Fruit fly (Drosophila melanogaster) whole organism, embryonic: ENCODE results near the gene CG14207.
A peak's percentile ranks its signal among the peaks of the same experiment; 100 is the strongest.

ENCODE experiments used
- Adf1 ChIP-seq: fragments of 200-800 bp; sonication (Bioruptor generic); IDR thresholded peaks from 2 replicates; pipeline ENCODE4 v1.3.6; 2022; ENCODE audit warnings: missing biosample characterization, missing genetic modification characterization
- Atf3 ChIP-seq: fragments of 200-800 bp; sonication (Bioruptor generic); optimal IDR thresholded peaks from 3 replicates; lab custom pipeline; 2016; ENCODE audit warnings: missing biosample characterization, missing genetic modification characterization
- B-H2 ChIP-seq: fragments of 200-800 bp; sonication (Bioruptor generic); optimal IDR thresholded peaks from 2 replicates; lab custom pipeline; 2018; ENCODE audit warnings: missing biosample characterization, mild to moderate bottlenecking, missing genetic modification characterization
- Bdp1 ChIP-seq: fragments of 200-800 bp; sonication (Bioruptor generic); optimal IDR thresholded peaks from 3 replicates; lab custom pipeline; 2016; ENCODE audit warnings: missing biosample characterization, missing genetic modification characterization
- CG10267 ChIP-seq: fragments of 200-800 bp; sonication (Bioruptor generic); optimal IDR thresholded peaks from 2 replicates; lab custom pipeline; 2018; ENCODE audit warnings: missing biosample characterization, mild to moderate bottlenecking, missing genetic modification characterization, moderate library complexity
- CG10274 ChIP-seq: fragments of 200-800 bp; sonication (Bioruptor generic); optimal IDR thresholded peaks from 3 replicates; lab custom pipeline; 2017; ENCODE audit warnings: missing biosample characterization, mild to moderate bottlenecking, missing genetic modification characterization
- CG10959 ChIP-seq: fragments of 200-800 bp; sonication (Bioruptor generic); IDR thresholded peaks from 2 replicates; pipeline ENCODE4 v1.3.6; 2022; ENCODE audit warnings: missing biosample characterization, missing genetic modification characterization
- CG11560 ChIP-seq: fragments of 200-800 bp; sonication (Bioruptor generic); IDR thresholded peaks from 3 replicates; pipeline ENCODE4 v1.3.6; 2022; ENCODE audit warnings: missing biosample characterization, missing genetic modification characterization
- CG11696 ChIP-seq: fragments of 200-800 bp; sonication (Bioruptor generic); IDR thresholded peaks from 2 replicates; pipeline ENCODE4 v1.3.6; 2022; ENCODE audit warnings: missing biosample characterization, missing genetic modification characterization
- CG12391 ChIP-seq: fragments of 200-800 bp; sonication (Bioruptor generic); optimal IDR thresholded peaks from 3 replicates; lab custom pipeline; 2018; ENCODE audit warnings: missing biosample characterization, mild to moderate bottlenecking, missing genetic modification characterization, moderate library complexity
- CG12942 ChIP-seq: fragments of 200-800 bp; sonication (Bioruptor generic); optimal IDR thresholded peaks from 3 replicates; lab custom pipeline; 2016; ENCODE audit warnings: missing biosample characterization, missing genetic modification characterization
- CG13424 ChIP-seq: fragments of 200-800 bp; sonication (Bioruptor generic); optimal IDR thresholded peaks from 2 replicates; lab custom pipeline; 2019; ENCODE audit warnings: missing biosample characterization, mild to moderate bottlenecking, missing genetic modification characterization, moderate library complexity
- CG13775 ChIP-seq: fragments of 200-800 bp; sonication (Bioruptor generic); optimal IDR thresholded peaks from 3 replicates; lab custom pipeline; 2017; ENCODE audit warnings: missing biosample characterization, mild to moderate bottlenecking, missing genetic modification characterization
- CG1603 ChIP-seq: fragments of 200-800 bp; sonication (Bioruptor generic); optimal IDR thresholded peaks from 2 replicates; lab custom pipeline; 2019; ENCODE audit warnings: missing biosample characterization, mild to moderate bottlenecking, missing genetic modification characterization, moderate library complexity
- CG17912 ChIP-seq: fragments of 200-800 bp; sonication (Bioruptor generic); optimal IDR thresholded peaks from 2 replicates; lab custom pipeline; 2018; ENCODE audit warnings: missing biosample characterization, mild to moderate bottlenecking, missing genetic modification characterization
- CG1792 ChIP-seq: fragments of 200-800 bp; sonication (Bioruptor generic); optimal IDR thresholded peaks from 2 replicates; lab custom pipeline; 2016; ENCODE audit warnings: missing biosample characterization, missing genetic modification characterization
- CG30403 ChIP-seq: fragments of 200-800 bp; sonication (Bioruptor generic); optimal IDR thresholded peaks from 3 replicates; lab custom pipeline; 2016; ENCODE audit warnings: missing biosample characterization, missing genetic modification characterization
- CG30431 ChIP-seq: fragments of 200-800 bp; sonication (Bioruptor generic); optimal IDR thresholded peaks from 2 replicates; lab custom pipeline; 2017; ENCODE audit warnings: missing biosample characterization, missing genetic modification characterization
- CG31388 ChIP-seq: fragments of 200-800 bp; sonication (Bioruptor generic); optimal IDR thresholded peaks from 2 replicates; lab custom pipeline; 2016; ENCODE audit warnings: missing biosample characterization, missing genetic modification characterization
- CG32532 ChIP-seq: fragments of 200-800 bp; sonication (Bioruptor generic); IDR thresholded peaks from 2 replicates; pipeline ENCODE4 v1.3.6; 2022; ENCODE audit warnings: missing biosample characterization, missing genetic modification characterization
- CG33213 ChIP-seq: fragments of 200-800 bp; sonication (Bioruptor generic); optimal IDR thresholded peaks from 3 replicates; lab custom pipeline; 2016; ENCODE audit warnings: missing biosample characterization, missing genetic modification characterization
- CG4360 ChIP-seq: fragments of 200-800 bp; sonication (Bioruptor generic); IDR thresholded peaks from 2 replicates; pipeline ENCODE4 v1.3.6; 2022; ENCODE audit warnings: missing biosample characterization, missing genetic modification characterization
- CG43689 ChIP-seq: fragments of 200-800 bp; sonication (Bioruptor generic); IDR thresholded peaks from 2 replicates; pipeline ENCODE4 v1.3.6; 2022; ENCODE audit warnings: missing biosample characterization, missing genetic modification characterization
- CG4404 ChIP-seq: fragments of 200-800 bp; sonication (Bioruptor generic); IDR thresholded peaks from 2 replicates; pipeline ENCODE4 v1.3.6; 2022; ENCODE audit warnings: missing biosample characterization, missing genetic modification characterization
- CG5953 ChIP-seq: fragments of 200-800 bp; sonication (Bioruptor generic); IDR thresholded peaks from 2 replicates; pipeline ENCODE4 v1.3.6; 2022; ENCODE audit warnings: missing biosample characterization, missing genetic modification characterization
- CG7839 ChIP-seq: fragments of 200-800 bp; sonication (Bioruptor generic); optimal IDR thresholded peaks from 3 replicates; lab custom pipeline; 2018; ENCODE audit warnings: missing biosample characterization, mild to moderate bottlenecking, missing genetic modification characterization, moderate library complexity
- CG7987 ChIP-seq: fragments of 200-800 bp; sonication (Bioruptor generic); optimal IDR thresholded peaks from 2 replicates; lab custom pipeline; 2018; ENCODE audit warnings: missing biosample characterization, mild to moderate bottlenecking, missing genetic modification characterization, moderate library complexity
- CG8388 ChIP-seq: fragments of 200-800 bp; sonication (Bioruptor generic); optimal IDR thresholded peaks from 2 replicates; lab custom pipeline; 2019; ENCODE audit warnings: missing biosample characterization, mild to moderate bottlenecking, missing genetic modification characterization, moderate library complexity
- CTCF ChIP-seq: fragments of 200-800 bp; sonication (Bioruptor generic); optimal IDR thresholded peaks from 2 replicates; lab custom pipeline; 2017; ENCODE audit warnings: missing biosample characterization, mild to moderate bottlenecking, missing genetic modification characterization, moderate library complexity
- D ChIP-seq, 2 experiments: fragments of 200-800 bp in 1 of 2; fragments of >200 bp in 1 of 2; sonication (Bioruptor generic) in 1 of 2; optimal IDR thresholded peaks; 2 replicates in 1 of 2; 3 replicates in 1 of 2; lab custom pipeline; 2017; ENCODE audit warnings: mild to moderate bottlenecking in 1 of 2, missing biosample characterization in 1 of 2, missing genetic modification characterization in 1 of 2, missing genetic modification reagents in 1 of 2
- Deaf1 ChIP-seq: fragments of 200-800 bp; optimal IDR thresholded peaks from 3 replicates; lab custom pipeline; 2019; ENCODE audit warnings: missing biosample characterization, mild to moderate bottlenecking, missing genetic modification characterization, moderate library complexity
- Dp ChIP-seq: fragments of 200-800 bp; sonication (Bioruptor generic); optimal IDR thresholded peaks from 2 replicates; lab custom pipeline; 2018; ENCODE audit warnings: missing biosample characterization, mild to moderate bottlenecking, missing genetic modification characterization, moderate library complexity
- Elba2 ChIP-seq: fragments of 200-800 bp; sonication (Bioruptor generic); optimal IDR thresholded peaks from 3 replicates; lab custom pipeline; 2016; ENCODE audit warnings: missing biosample characterization, missing genetic modification characterization
- Fer2 ChIP-seq: fragments of 200-800 bp; sonication (Bioruptor generic); optimal IDR thresholded peaks from 2 replicates; lab custom pipeline; 2018; ENCODE audit warnings: missing biosample characterization, mild to moderate bottlenecking, missing genetic modification characterization, moderate library complexity
- H2.0 ChIP-seq: fragments of 200-800 bp; sonication (Bioruptor generic); IDR thresholded peaks from 2 replicates; pipeline ENCODE4 v1.3.6; 2022; ENCODE audit warnings: missing biosample characterization, missing genetic modification characterization
- MBD-R2 ChIP-seq: fragments of 200-800 bp; sonication (Bioruptor generic); IDR thresholded peaks from 2 replicates; pipeline ENCODE4 v1.3.6; 2022; ENCODE audit warnings: missing biosample characterization, missing genetic modification characterization
- MTF-1 ChIP-seq: fragments of 200-800 bp; sonication (Bioruptor generic); optimal IDR thresholded peaks from 2 replicates; lab custom pipeline; 2018; ENCODE audit warnings: missing biosample characterization, mild to moderate bottlenecking, missing genetic modification characterization, borderline replicate concordance
- Spps ChIP-seq: fragments of 200-800 bp; sonication (Bioruptor generic); optimal IDR thresholded peaks from 2 replicates; lab custom pipeline; 2018; ENCODE audit warnings: missing biosample characterization, mild to moderate bottlenecking, missing genetic modification characterization
- ftz-f1 ChIP-seq: fragments of 200-800 bp; sonication (Bioruptor generic); optimal IDR thresholded peaks from 2 replicates; lab custom pipeline; 2016; ENCODE audit warnings: missing biosample characterization, missing genetic modification characterization
- gt ChIP-seq: fragments of 200-800 bp; sonication (Bioruptor generic); IDR thresholded peaks from 2 replicates; pipeline ENCODE4 v1.3.6; 2022; ENCODE audit warnings: missing biosample characterization, missing genetic modification characterization
- hth ChIP-seq: fragments of >200 bp; optimal IDR thresholded peaks from 2 replicates; lab custom pipeline; 2017; ENCODE audit warnings: inconsistent platforms
- insv ChIP-seq, 2 experiments: fragments of 200-800 bp; sonication (Bioruptor generic); optimal IDR thresholded peaks; 3 replicates each; lab custom pipeline; 2016 to 2018; ENCODE audit warnings: missing biosample characterization in 2 of 2, missing genetic modification characterization in 2 of 2
- kay ChIP-seq: fragments of 200-800 bp; sonication (Bioruptor generic); optimal IDR thresholded peaks from 2 replicates; lab custom pipeline; 2016; ENCODE audit warnings: missing biosample characterization, missing genetic modification characterization
- klu ChIP-seq: fragments of 200-800 bp; sonication (Bioruptor generic); IDR thresholded peaks from 2 replicates; pipeline ENCODE4 v1.3.6; 2022; ENCODE audit warnings: missing biosample characterization, missing genetic modification characterization
- p53 ChIP-seq: fragments of 200-800 bp; sonication (Bioruptor generic); optimal IDR thresholded peaks from 2 replicates; lab custom pipeline; 2016; ENCODE audit warnings: missing biosample characterization, missing genetic modification characterization
- pros ChIP-seq: fragments of 200-800 bp; sonication (Bioruptor generic); optimal IDR thresholded peaks from 3 replicates; lab custom pipeline; 2019; ENCODE audit warnings: missing biosample characterization, mild to moderate bottlenecking, missing genetic modification characterization, moderate library complexity
- pum ChIP-seq: fragments of 200-800 bp; sonication (Bioruptor generic); optimal IDR thresholded peaks from 2 replicates; lab custom pipeline; 2016; ENCODE audit warnings: missing biosample characterization, missing genetic modification characterization
- seq ChIP-seq: fragments of 200-800 bp; sonication (Bioruptor generic); IDR thresholded peaks from 2 replicates; pipeline ENCODE4 v1.3.6; 2022; ENCODE audit warnings: missing biosample characterization, missing genetic modification characterization
- slp2 ChIP-seq: fragments of 200-800 bp; sonication (Bioruptor generic); optimal IDR thresholded peaks from 2 replicates; lab custom pipeline; 2016; ENCODE audit warnings: missing biosample characterization, missing genetic modification characterization
- twi ChIP-seq: fragments of 200-800 bp; optimal IDR thresholded peaks from 2 replicates; lab custom pipeline; 2019; ENCODE audit warnings: missing biosample characterization, mild to moderate bottlenecking, missing genetic modification characterization, moderate library complexity
- vnd ChIP-seq: fragments of 200-800 bp; sonication (Bioruptor generic); IDR thresholded peaks from 3 replicates; pipeline ENCODE4 v1.3.6; 2022; ENCODE audit warnings: missing biosample characterization, missing genetic modification characterization; ENCODE audit not compliant: partially characterized antibody
- zen ChIP-seq: fragments of 200-800 bp; sonication (Bioruptor generic); optimal IDR thresholded peaks from 3 replicates; lab custom pipeline; 2018; ENCODE audit warnings: missing biosample characterization, mild to moderate bottlenecking, missing genetic modification characterization, moderate library complexity

The CG14207 gene

DNA sequence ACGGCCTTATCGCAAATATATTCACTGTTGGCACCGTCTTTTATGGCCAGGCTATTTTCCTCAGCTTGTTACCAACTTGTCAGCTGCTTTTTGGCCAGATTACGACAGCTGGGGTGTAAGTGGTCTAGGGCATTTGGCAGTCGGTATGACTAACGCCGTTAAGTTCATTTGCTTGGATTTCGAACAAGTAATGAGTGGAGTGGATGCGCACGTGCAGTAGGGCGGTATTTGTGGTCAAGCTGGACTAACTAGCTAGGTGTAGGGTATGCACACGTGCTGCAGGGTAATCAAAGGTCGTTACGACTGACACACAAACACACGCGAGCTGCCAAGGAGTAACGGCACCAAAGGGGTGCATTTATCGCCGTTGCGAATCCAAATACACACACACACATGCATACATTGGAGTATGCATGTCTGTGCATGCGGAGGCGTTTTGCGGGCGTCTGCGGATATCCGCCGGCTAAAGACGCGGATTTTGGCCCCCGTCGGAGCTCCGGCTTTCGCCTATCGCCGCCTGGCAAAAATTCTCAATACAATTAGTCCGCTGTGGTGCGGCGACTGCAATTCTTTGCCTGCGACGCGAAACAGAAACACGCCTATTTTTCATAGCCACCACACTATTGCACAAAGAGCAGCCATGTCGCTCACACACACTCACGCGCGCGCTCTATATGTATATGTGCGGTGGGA lies 26.9 kb upstream of the CG14207 start (continued):
- TF ChIP-seq CG33213 (GFP tag; lab: Kevin White, UChicago) = no peak
- TF ChIP-seq Bdp1 (GFP tag; lab: Kevin White, UChicago) = no peak
- no peak for TF ChIP-seq CG7839 (tag; lab: Kevin White, UChicago)
- TF ChIP-seq CG5953 (GFP tag; lab: Robert Waterston, UW) = no peak
- TF ChIP-seq CG12391 = no peak
- TF ChIP-seq pum (GFP tag; lab: Kevin White, UChicago) = no peak
- no peak for TF ChIP-seq B-H2 (GFP tag; lab: Kevin White, UChicago)
- TF ChIP-seq CG32532 (GFP tag; lab: Robert Waterston, UW) = no peak
- TF ChIP-seq Spps = no peak
- TF ChIP-seq seq (GFP tag; lab: Robert Waterston, UW) = no peak
- peak; percentile 95 for TF ChIP-seq CG13775 (GFP tag; lab: Kevin White, UChicago)
- no peak for TF ChIP-seq klu (GFP tag; lab: Robert Waterston, UW)
- no peak for TF ChIP-seq CG1792
- TF ChIP-seq CG10274 (GFP tag; lab: Kevin White, UChicago) = peak; percentile 69
- TF ChIP-seq CG4360 = no peak
- TF ChIP-seq CG30431 (GFP tag; lab: Kevin White, UChicago) = no peak
- no peak for TF ChIP-seq hth (lab: Kevin White, UChicago)
- no peak for TF ChIP-seq CG17912 (GFP tag; lab: Kevin White, UChicago)
- TF ChIP-seq D (optimal IDR thresholded peaks at IDR 0.05; lab: Kevin White, UChicago) = no peak
- TF ChIP-seq D (GFP tag; optimal IDR thresholded peaks at IDR 0.05; lab: Kevin White, UChicago) = no peak
- TF ChIP-seq CG31388 (GFP tag; lab: Kevin White, UChicago) = no peak
- TF ChIP-seq CG11696 (GFP tag; lab: Robert Waterston, UW) = no peak
- TF ChIP-seq Atf3 (GFP tag; lab: Kevin White, UChicago) = no peak
- TF ChIP-seq CTCF (GFP tag; lab: Kevin White, UChicago) = no peak
- no peak for TF ChIP-seq Fer2 (tag; lab: Kevin White, UChicago)
- no peak for TF ChIP-seq Deaf1
- no peak for TF ChIP-seq vnd (GFP tag; lab: Robert Waterston, UW)
- TF ChIP-seq CG10267 (tag; lab: Kevin White, UChicago) = no peak
- no peak for TF ChIP-seq CG13424
- TF ChIP-seq Adf1 (GFP tag; lab: Robert Waterston, UW) = no peak
- TF ChIP-seq gt = no peak
- no peak for TF ChIP-seq kay
- TF ChIP-seq pros (GFP tag; lab: Kevin White, UChicago) = no peak
- no peak for TF ChIP-seq CG12942 (GFP tag; lab: Kevin White, UChicago)
- no peak for TF ChIP-seq CG4404 (GFP tag; lab: Robert Waterston, UW)
- TF ChIP-seq Elba2 (GFP tag; lab: Kevin White, UChicago) = no peak
- no peak for TF ChIP-seq ftz-f1 (GFP tag; lab: Kevin White, UChicago)
- TF ChIP-seq H2.0 (GFP tag; lab: Robert Waterston, UW) = no peak
- no peak for TF ChIP-seq slp2 (GFP tag; lab: Kevin White, UChicago)
- no peak for TF ChIP-seq Dp (GFP tag; lab: Kevin White, UChicago)
- TF ChIP-seq MTF-1 = no peak
- no peak for TF ChIP-seq CG8388 (GFP tag; lab: Kevin White, UChicago)
- no peak for TF ChIP-seq insv (GFP tag; optimal IDR thresholded peaks at IDR 0.05; lab: Kevin White, UChicago)
- no peak for TF ChIP-seq CG10959
- TF ChIP-seq CG30403 (GFP tag; lab: Kevin White, UChicago) = no peak
- peak; percentile 90 for TF ChIP-seq p53 (GFP tag; lab: Kevin White, UChicago)
- TF ChIP-seq zen (tag; lab: Kevin White, UChicago) = no peak
- no peak for TF ChIP-seq CG43689 (GFP tag; lab: Robert Waterston, UW)
- no peak for TF ChIP-seq CG11560 (tag; lab: Robert Waterston, UW)
- TF ChIP-seq CG7987 (GFP tag; lab: Kevin White, UChicago) = no peak
- peak; percentile 23; the same call in 1 of the 2 replicates for TF ChIP-seq MBD-R2 (GFP tag; lab: Robert Waterston, UW)
- no peak for TF ChIP-seq twi
- TF ChIP-seq CG1603 (tag; lab: Kevin White, UChicago) = no peak
